Worm (Caenorhabditis elegans) whole organism, young adult: ENCODE results near the gene srh-105.

Experiments
- B0035.1 ChIP-seq: sonication (generic microtip); optimal IDR thresholded peaks from 2 replicates; lab custom pipeline; 2016; ENCODE audit warnings: missing genetic modification characterization, mild to moderate bottlenecking, missing compliant biosample characterization, missing genotype, missing genetic modification reagents
- rcor-1 ChIP-seq: fragments of 200-800 bp; sonication (Bioruptor generic); IDR thresholded peaks from 2 replicates; pipeline ENCODE4 v1.3.6; 2022; ENCODE audit warnings: missing genetic modification reagents, missing genetic modification characterization, missing compliant biosample characterization

- no peak for TF ChIP-seq rcor-1 (GFP tag; lab: Robert Waterston, UW)
- no peak for TF ChIP-seq B0035.1 (tag; lab: Kevin White, UChicago)
These were observed 6.5 kb downstream of the srh-105 start for ce11 chrII:502638-503037.
